Worm (Caenorhabditis elegans): ENCODE data around the gene F26F2.5.

ce11 chrV:20551096-20551495, 22.4 kb upstream of the F26F2.5 start, which contains the start of gene Y38H6C.20:
- no peak for TF ChIP-seq ref-1 (GFP tag; conservative IDR thresholded peaks at IDR 0.05)
- no peak for TF ChIP-seq flt-1 (GFP tag; IDR thresholded peaks at IDR 0.05)
- TF ChIP-seq cog-1 (tag; optimal IDR thresholded peaks at IDR 0.05), result no peak
- no peak for TF ChIP-seq T22C8.4 (GFP tag; IDR thresholded peaks at IDR 0.05)

Data from whole organism, midembryonic.